Fruit fly (Drosophila melanogaster): ENCODE results near the gene H2.0.

H2.0 gene

dm6 chr2L:6051212-6051621, 32.0 kb upstream of the H2.0 start:
- TF ChIP-seq CG3032 (tag; optimal IDR thresholded peaks at IDR 0.05) (peak; percentile 93), CG8119 (GFP tag; IDR thresholded peaks at IDR 0.05) (peak; percentile 98), svp (GFP tag) (peak; percentile 98), Met (GFP tag; optimal IDR thresholded peaks at IDR 0.05) (peak; percentile 96), CG6163 (GFP tag; IDR thresholded peaks at IDR 0.05) (peak; percentile 98), pdm3 (GFP tag; optimal IDR thresholded peaks at IDR 0.05) (peak; percentile 96), lz (GFP tag; optimal IDR thresholded peaks at IDR 0.05) (peak; percentile 97), CG11762 (GFP tag; optimal IDR thresholded peaks at IDR 0.05; ENCODE audit: insufficient read depth) (peak; percentile 93), CG8632 (GFP tag; optimal IDR thresholded peaks at IDR 0.05) (peak; percentile 94), Sox15 (GFP tag; optimal IDR thresholded peaks at IDR 0.05) (peak; percentile 82), achi (GFP tag; optimal IDR thresholded peaks at IDR 0.05) (peak; percentile 96), ss (GFP tag; optimal IDR thresholded peaks at IDR 0.05) (peak; percentile 96), CG9139 (GFP tag; optimal IDR thresholded peaks at IDR 0.05) (peak; percentile 94), Lpt (GFP tag; optimal IDR thresholded peaks at IDR 0.05) (peak; percentile 92), CG11902 (GFP tag; optimal IDR thresholded peaks at IDR 0.05) (peak; percentile 79), eg (GFP tag; IDR thresholded peaks at IDR 0.05) (peak; percentile 97), Blimp-1 (GFP tag; optimal IDR thresholded peaks at IDR 0.05) (peak; percentile 81), dac (GFP tag; optimal IDR thresholded peaks at IDR 0.05) (peak; percentile 92), CG11294 (GFP tag; IDR thresholded peaks at IDR 0.05) (peak; percentile 91), salr (GFP tag; optimal IDR thresholded peaks at IDR 0.05) (peak; percentile 90), Eip75B (GFP tag; optimal IDR thresholded peaks at IDR 0.05) (peak; percentile 97), spab (GFP tag; optimal IDR thresholded peaks at IDR 0.05) (peak; percentile 90), Hr4 (GFP tag; optimal IDR thresholded peaks at IDR 0.05) (peak; percentile 97), CG3919 (GFP tag; optimal IDR thresholded peaks at IDR 0.05) (peak; percentile 97), Eip93F (GFP tag; optimal IDR thresholded peaks at IDR 0.05) (peak; percentile 94), cyc (GFP tag; optimal IDR thresholded peaks at IDR 0.05) (peak; percentile 93), Hr39 (GFP tag; optimal IDR thresholded peaks at IDR 0.05) (peak; percentile 93), CG10631 (GFP tag; optimal IDR thresholded peaks at IDR 0.05) (peak; percentile 91), CG6854 (GFP tag; optimal IDR thresholded peaks at IDR 0.05) (peak; percentile 95), topi (GFP tag; optimal IDR thresholded peaks at IDR 0.05) (peak; percentile 98), esn (GFP tag; optimal IDR thresholded peaks at IDR 0.05) (peak; percentile 98), CG15336 (GFP tag; IDR thresholded peaks at IDR 0.05) (peak; percentile 99), acj6 (GFP tag; optimal IDR thresholded peaks at IDR 0.05) (peak; percentile 94), OdsH (GFP tag; optimal IDR thresholded peaks at IDR 0.05) (peak; percentile 95), Ets96B (tag; optimal IDR thresholded peaks at IDR 0.05) (peak; percentile 95), Ets21C (GFP tag; optimal IDR thresholded peaks at IDR 0.05) (peak; percentile 88), CG34406 (GFP tag; optimal IDR thresholded peaks at IDR 0.05) (peak; percentile 96), fd59A (GFP tag; optimal IDR thresholded peaks at IDR 0.05) (peak; percentile 88), CG7368 (GFP tag; optimal IDR thresholded peaks at IDR 0.05) (peak; percentile 93), fkh (GFP tag; optimal IDR thresholded peaks at IDR 0.05) (no peak), Hr38 (GFP tag; optimal IDR thresholded peaks at IDR 0.05) (no peak), Sox14 (GFP tag; optimal IDR thresholded peaks at IDR 0.05) (peak; percentile 96), Smox (GFP tag; optimal IDR thresholded peaks at IDR 0.05) (peak; percentile 96), vri (GFP tag; optimal IDR thresholded peaks at IDR 0.05) (peak; percentile 96), Sox102F (GFP tag; optimal IDR thresholded peaks at IDR 0.05) (peak; percentile 97), Gug (GFP tag; IDR thresholded peaks at IDR 0.05) (peak; percentile 89), CG6792 (GFP tag; optimal IDR thresholded peaks at IDR 0.05) (peak; percentile 97), CG10669 (GFP tag; optimal IDR thresholded peaks at IDR 0.05) (peak; percentile 89), dsx (GFP tag; optimal IDR thresholded peaks at IDR 0.05; ENCODE audit: poor library complexity, severe bottlenecking) (peak; percentile 94), CG1621 (tag; optimal IDR thresholded peaks at IDR 0.05) (peak; percentile 94), CG8319 (GFP tag; optimal IDR thresholded peaks at IDR 0.05) (peak; percentile 88), CG4318 (GFP tag; optimal IDR thresholded peaks at IDR 0.05) (no peak)

Data from whole organism, prepupa.